Worm (Caenorhabditis elegans) whole organism, late embryonic: ENCODE results near the gene tag-307.

Experiments used
- C38D4.7 ChIP-seq: fragments of 200-800 bp; sonication (Bioruptor generic); optimal IDR thresholded peaks from 2 replicates; lab custom pipeline; 2018; ENCODE audit warnings: mild to moderate bottlenecking, missing genetic modification characterization, moderate library complexity, missing compliant biosample characterization
- ceh-2 ChIP-seq: sonication (generic microtip); optimal IDR thresholded peaks from 2 replicates; lab custom pipeline; 2016; ENCODE audit warnings: missing genotype, missing genetic modification characterization, missing compliant biosample characterization
- elt-2 ChIP-seq: sonication (generic microtip); optimal IDR thresholded peaks from 2 replicates; lab custom pipeline; 2016; ENCODE audit warnings: missing genetic modification reagents, missing genetic modification characterization, missing compliant biosample characterization
- nfya-1 ChIP-seq: sonication (generic microtip); optimal IDR thresholded peaks from 2 replicates; lab custom pipeline; 2017; ENCODE audit warnings: missing genetic modification characterization, mild to moderate bottlenecking, missing compliant biosample characterization, antibody characterized with exemption, moderate library complexity
- nhr-11 ChIP-seq: fragments of 150-350 bp; optimal IDR thresholded peaks from 2 replicates; lab custom pipeline; 2014; ENCODE audit warnings: missing biosample characterization, missing genetic modification characterization
- pag-3 ChIP-seq: sonication (generic microtip); optimal IDR thresholded peaks from 2 replicates; lab custom pipeline; 2016; ENCODE audit warnings: missing compliant biosample characterization, missing genetic modification characterization, borderline replicate concordance
- pax-1 ChIP-seq: fragments of 150-350 bp; optimal IDR thresholded peaks from 2 replicates; lab custom pipeline; 2014; ENCODE audit warnings: missing biosample characterization, missing genetic modification characterization
- pha-4 ChIP-seq: fragments of 150-350 bp; optimal IDR thresholded peaks from 2 replicates; lab custom pipeline; 2018; ENCODE audit warnings: missing biosample characterization, missing genetic modification reagents, missing genetic modification characterization
- pqm-1 ChIP-seq: sonication (generic microtip); optimal IDR thresholded peaks from 2 replicates; lab custom pipeline; 2016; ENCODE audit warnings: missing genetic modification characterization, missing compliant biosample characterization
- rnt-1 ChIP-seq: sonication (generic microtip); optimal IDR thresholded peaks from 2 replicates; lab custom pipeline; 2016; ENCODE audit warnings: missing genetic modification characterization, missing compliant biosample characterization
- tbx-2 ChIP-seq: sonication (generic microtip); optimal IDR thresholded peaks from 2 replicates; lab custom pipeline; 2016; ENCODE audit warnings: missing genetic modification characterization, missing compliant biosample characterization

- no peak for TF ChIP-seq tbx-2
- TF ChIP-seq C38D4.7 (GFP tag; lab: Kevin White, UChicago), result no peak
- no peak for TF ChIP-seq ceh-2
- no peak for TF ChIP-seq pax-1 (tag; lab: Kevin White, UChicago)
- TF ChIP-seq rnt-1 (tag; lab: Kevin White, UChicago), result no peak
- no peak for TF ChIP-seq nfya-1 (tag; lab: Kevin White, UChicago)
- no peak for TF ChIP-seq pha-4 (tag; lab: Kevin White, UChicago)
- TF ChIP-seq pag-3 (tag; lab: Kevin White, UChicago), result no peak
- no peak for TF ChIP-seq nhr-11 (tag; lab: Kevin White, UChicago)
- no peak for TF ChIP-seq elt-2
- TF ChIP-seq pqm-1 (tag; lab: Kevin White, UChicago), result no peak
Observed at ce11 chrIII:7806947-7807346, 50.1 kb downstream of the tag-307 start.
